Worm (Caenorhabditis elegans) whole organism, late embryonic: ENCODE results near the gene sad-1.

Source experiments
- C38D4.7 ChIP-seq: fragments of 200-800 bp; sonication (Bioruptor generic); optimal IDR thresholded peaks from 2 replicates; lab custom pipeline; 2018; ENCODE audit warnings: mild to moderate bottlenecking, missing genetic modification characterization, moderate library complexity, missing compliant biosample characterization
- ceh-18 ChIP-seq: sonication (generic microtip); optimal IDR thresholded peaks from 2 replicates; lab custom pipeline; 2016; ENCODE audit warnings: missing genetic modification characterization, missing compliant biosample characterization
- ceh-19 ChIP-seq: fragments of 200-800 bp; sonication (Bioruptor generic); optimal IDR thresholded peaks from 2 replicates; lab custom pipeline; 2018; ENCODE audit warnings: mild to moderate bottlenecking, missing genetic modification characterization, missing compliant biosample characterization
- ceh-2 ChIP-seq: sonication (generic microtip); optimal IDR thresholded peaks from 2 replicates; lab custom pipeline; 2016; ENCODE audit warnings: missing genotype, missing genetic modification characterization, missing compliant biosample characterization
- ceh-22 ChIP-seq: sonication (generic microtip); optimal IDR thresholded peaks from 2 replicates; lab custom pipeline; 2017; ENCODE audit warnings: missing biosample characterization, missing genetic modification characterization
- ceh-31 ChIP-seq: sonication (generic microtip); optimal IDR thresholded peaks from 2 replicates; lab custom pipeline; 2016; ENCODE audit warnings: missing genetic modification characterization, missing compliant biosample characterization
- ceh-34 ChIP-seq: sonication (generic microtip); optimal IDR thresholded peaks from 2 replicates; lab custom pipeline; 2016; ENCODE audit warnings: mild to moderate bottlenecking, missing genetic modification characterization, missing compliant biosample characterization
- ceh-45 ChIP-seq: fragments of 200-800 bp; sonication (Bioruptor generic); IDR thresholded peaks from 2 replicates; pipeline ENCODE4 v1.3.6; 2022; ENCODE audit warnings: missing genetic modification reagents, missing genetic modification characterization, missing compliant biosample characterization
- ceh-48 ChIP-seq: sonication (generic microtip); optimal IDR thresholded peaks from 2 replicates; lab custom pipeline; 2016; ENCODE audit warnings: missing genetic modification characterization, inconsistent platforms, missing compliant biosample characterization
- ceh-9 ChIP-seq: sonication (generic microtip); optimal IDR thresholded peaks from 2 replicates; lab custom pipeline; 2016; ENCODE audit warnings: mild to moderate bottlenecking, missing genetic modification characterization, inconsistent platforms, missing compliant biosample characterization
- dve-1 ChIP-seq: sonication (generic microtip); optimal IDR thresholded peaks from 2 replicates; lab custom pipeline; 2017; ENCODE audit warnings: antibody characterized with exemption, mild to moderate bottlenecking, missing genetic modification characterization, missing compliant biosample characterization
- elt-2 ChIP-seq: sonication (generic microtip); optimal IDR thresholded peaks from 2 replicates; lab custom pipeline; 2016; ENCODE audit warnings: missing genetic modification reagents, missing genetic modification characterization, missing compliant biosample characterization
- ets-4 ChIP-seq: sonication (generic microtip); optimal IDR thresholded peaks from 2 replicates; lab custom pipeline; 2016; ENCODE audit warnings: missing genetic modification characterization, missing compliant biosample characterization
- eyg-1 ChIP-seq: sonication (generic microtip); optimal IDR thresholded peaks from 2 replicates; lab custom pipeline; 2016; ENCODE audit warnings: missing genotype, missing genetic modification characterization, missing compliant biosample characterization
- fax-1 ChIP-seq: sonication (generic microtip); optimal IDR thresholded peaks from 2 replicates; lab custom pipeline; 2016; ENCODE audit warnings: missing genotype, missing genetic modification characterization, missing compliant biosample characterization
- fkh-10 ChIP-seq: fragments of 150-350 bp; optimal IDR thresholded peaks from 2 replicates; lab custom pipeline; 2014; ENCODE audit warnings: missing biosample characterization, missing genetic modification reagents, missing genetic modification characterization
- gmeb-2 ChIP-seq: sonication (generic microtip); optimal IDR thresholded peaks from 2 replicates; lab custom pipeline; 2016; ENCODE audit warnings: missing genetic modification characterization, inconsistent platforms, missing compliant biosample characterization
- hlh-13 ChIP-seq: fragments of 200-800 bp; sonication (Bioruptor generic); optimal IDR thresholded peaks from 2 replicates; lab custom pipeline; 2018; ENCODE audit warnings: mild to moderate bottlenecking, missing genetic modification characterization, missing compliant biosample characterization
- hlh-15 ChIP-seq: sonication (generic microtip); optimal IDR thresholded peaks from 2 replicates; lab custom pipeline; 2016; ENCODE audit warnings: missing genetic modification characterization, missing compliant biosample characterization
- hlh-30 ChIP-seq: sonication (generic microtip); optimal IDR thresholded peaks from 2 replicates; lab custom pipeline; 2017; ENCODE audit warnings: antibody characterized with exemption, missing genetic modification characterization, missing compliant biosample characterization; ENCODE audit not compliant: insufficient read depth
- hlh-8 ChIP-seq: sonication (generic microtip); optimal IDR thresholded peaks from 2 replicates; lab custom pipeline; 2016; ENCODE audit warnings: missing genotype, missing genetic modification characterization, missing compliant biosample characterization
- lin-11 ChIP-seq: fragments of 200-800 bp; sonication (Bioruptor generic); optimal IDR thresholded peaks from 2 replicates; lab custom pipeline; 2018; ENCODE audit warnings: mild to moderate bottlenecking, missing genetic modification characterization, missing compliant biosample characterization
- nfya-1 ChIP-seq: sonication (generic microtip); optimal IDR thresholded peaks from 2 replicates; lab custom pipeline; 2017; ENCODE audit warnings: missing genetic modification characterization, mild to moderate bottlenecking, missing compliant biosample characterization, antibody characterized with exemption, moderate library complexity
- nhr-232 ChIP-seq: sonication (generic microtip); optimal IDR thresholded peaks from 2 replicates; lab custom pipeline; 2016; ENCODE audit warnings: missing genetic modification characterization, missing compliant biosample characterization
- pag-3 ChIP-seq: sonication (generic microtip); optimal IDR thresholded peaks from 2 replicates; lab custom pipeline; 2016; ENCODE audit warnings: missing compliant biosample characterization, missing genetic modification characterization, borderline replicate concordance
- pax-1 ChIP-seq: fragments of 150-350 bp; optimal IDR thresholded peaks from 2 replicates; lab custom pipeline; 2014; ENCODE audit warnings: missing biosample characterization, missing genetic modification characterization
- pha-4 ChIP-seq: fragments of 150-350 bp; optimal IDR thresholded peaks from 2 replicates; lab custom pipeline; 2018; ENCODE audit warnings: missing biosample characterization, missing genetic modification reagents, missing genetic modification characterization
- pros-1 ChIP-seq: fragments of 150-350 bp; optimal IDR thresholded peaks from 2 replicates; lab custom pipeline; 2014; ENCODE audit warnings: missing biosample characterization, missing genetic modification reagents, missing genetic modification characterization
- ref-2 ChIP-seq: sonication (generic microtip); optimal IDR thresholded peaks from 2 replicates; lab custom pipeline; 2016; ENCODE audit warnings: missing genetic modification characterization, missing compliant biosample characterization
- rnt-1 ChIP-seq: sonication (generic microtip); optimal IDR thresholded peaks from 2 replicates; lab custom pipeline; 2016; ENCODE audit warnings: missing genetic modification characterization, missing compliant biosample characterization
- sdc-2 ChIP-seq: sonication (generic microtip); optimal IDR thresholded peaks from 2 replicates; lab custom pipeline; 2016; ENCODE audit warnings: missing genotype, missing genetic modification characterization, missing compliant biosample characterization
- sox-2 ChIP-seq: fragments of 200-800 bp; sonication (Bioruptor generic); IDR thresholded peaks from 2 replicates; pipeline ENCODE4 v1.3.6; 2022; ENCODE audit warnings: missing genetic modification reagents, missing genetic modification characterization, missing compliant biosample characterization
- sox-4 ChIP-seq: sonication (generic microtip); optimal IDR thresholded peaks from 2 replicates; lab custom pipeline; 2017; ENCODE audit warnings: mild to moderate bottlenecking, missing genetic modification characterization, inconsistent platforms, missing compliant biosample characterization
- syd-9 ChIP-seq: sonication (generic microtip); optimal IDR thresholded peaks from 2 replicates; lab custom pipeline; 2016; ENCODE audit warnings: mild to moderate bottlenecking, missing genetic modification characterization, moderate library complexity, missing compliant biosample characterization
- tbx-2 ChIP-seq: sonication (generic microtip); optimal IDR thresholded peaks from 2 replicates; lab custom pipeline; 2016; ENCODE audit warnings: missing genetic modification characterization, missing compliant biosample characterization
- unc-42 ChIP-seq: sonication (generic microtip); optimal IDR thresholded peaks from 2 replicates; lab custom pipeline; 2016; ENCODE audit warnings: missing genotype, missing genetic modification characterization, missing compliant biosample characterization
- unc-55 ChIP-seq: sonication (generic microtip); optimal IDR thresholded peaks from 2 replicates; lab custom pipeline; 2017; ENCODE audit warnings: missing biosample characterization, missing genetic modification reagents, missing genetic modification characterization

Gene sad-1

DNA sequence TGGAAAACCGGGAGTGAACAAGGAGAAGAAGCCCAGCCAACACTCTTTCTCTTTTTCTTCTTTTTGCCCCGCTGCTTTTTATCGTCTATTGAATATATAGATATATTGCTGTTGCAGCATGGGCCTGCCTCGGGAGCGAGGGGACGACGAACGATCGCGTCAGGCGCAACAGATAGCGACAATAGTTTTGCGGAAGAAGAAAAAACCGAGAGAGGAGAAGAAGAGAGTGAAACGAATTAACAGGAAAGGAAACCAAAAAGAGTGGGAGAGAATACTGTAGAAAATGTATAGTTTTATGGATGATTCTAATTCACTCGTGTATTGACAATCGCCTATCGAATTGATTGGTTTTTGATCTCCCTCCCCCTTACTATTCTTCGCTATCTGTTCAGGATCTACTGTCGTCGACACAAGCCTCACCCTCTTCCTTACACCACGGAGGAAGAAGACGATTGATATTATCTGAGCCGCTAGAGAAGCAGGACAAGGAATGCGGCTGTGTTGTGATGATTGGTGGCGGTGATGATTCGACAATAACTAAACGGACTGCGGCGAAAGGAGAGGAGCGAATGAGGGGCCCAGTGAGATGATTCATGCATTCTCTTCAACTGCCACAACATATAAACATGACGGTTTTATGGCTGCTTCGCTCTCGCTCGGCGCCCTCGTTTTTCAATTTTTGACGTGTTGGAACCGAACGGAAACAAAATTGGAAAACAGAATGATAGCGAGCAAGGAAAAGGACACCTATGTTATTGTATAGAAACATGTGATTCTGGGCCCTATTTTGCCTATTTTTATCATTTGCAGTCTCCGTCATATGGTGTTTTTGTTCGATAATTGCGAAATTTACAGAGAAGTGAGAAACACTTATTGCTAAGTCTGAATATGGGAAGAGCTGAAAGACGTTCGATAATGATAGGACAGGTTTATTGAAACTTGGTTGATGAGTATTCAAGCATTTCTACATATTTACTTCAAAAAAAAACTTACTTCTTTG lies 26.1 kb upstream of the sad-1 start:
- TF ChIP-seq nfya-1: peak; percentile 66
- no peak for TF ChIP-seq ceh-34 (tag; lab: Kevin White, UChicago)
- TF ChIP-seq ceh-19 (GFP tag; lab: Kevin White, UChicago): no peak
- no peak for TF ChIP-seq ref-2
- no peak for TF ChIP-seq hlh-8 (tag; lab: Kevin White, UChicago)
- TF ChIP-seq unc-55: peak; percentile 45

DNA sequence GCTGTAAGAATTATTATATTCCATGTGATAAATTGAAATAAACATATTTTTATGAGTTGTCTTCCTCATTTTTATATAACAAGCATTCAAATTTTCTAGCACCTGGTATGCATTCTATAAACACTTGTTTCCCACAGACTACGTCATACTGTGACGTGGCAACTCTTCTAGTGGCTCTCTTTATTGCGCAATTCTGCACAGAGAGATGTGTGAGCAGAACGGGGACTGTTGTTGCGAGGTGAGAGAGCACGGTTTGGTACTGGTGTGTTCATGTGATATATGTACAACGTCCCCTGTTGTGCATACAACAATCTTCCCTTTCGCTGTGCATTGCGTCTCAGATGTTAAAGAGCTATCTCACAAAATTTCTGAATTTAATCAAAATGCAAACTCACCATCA lies 24.6 kb upstream of the sad-1 start:
- TF ChIP-seq hlh-30: peak; percentile 16
- no peak for TF ChIP-seq fax-1 (tag; lab: Kevin White, UChicago)

DNA sequence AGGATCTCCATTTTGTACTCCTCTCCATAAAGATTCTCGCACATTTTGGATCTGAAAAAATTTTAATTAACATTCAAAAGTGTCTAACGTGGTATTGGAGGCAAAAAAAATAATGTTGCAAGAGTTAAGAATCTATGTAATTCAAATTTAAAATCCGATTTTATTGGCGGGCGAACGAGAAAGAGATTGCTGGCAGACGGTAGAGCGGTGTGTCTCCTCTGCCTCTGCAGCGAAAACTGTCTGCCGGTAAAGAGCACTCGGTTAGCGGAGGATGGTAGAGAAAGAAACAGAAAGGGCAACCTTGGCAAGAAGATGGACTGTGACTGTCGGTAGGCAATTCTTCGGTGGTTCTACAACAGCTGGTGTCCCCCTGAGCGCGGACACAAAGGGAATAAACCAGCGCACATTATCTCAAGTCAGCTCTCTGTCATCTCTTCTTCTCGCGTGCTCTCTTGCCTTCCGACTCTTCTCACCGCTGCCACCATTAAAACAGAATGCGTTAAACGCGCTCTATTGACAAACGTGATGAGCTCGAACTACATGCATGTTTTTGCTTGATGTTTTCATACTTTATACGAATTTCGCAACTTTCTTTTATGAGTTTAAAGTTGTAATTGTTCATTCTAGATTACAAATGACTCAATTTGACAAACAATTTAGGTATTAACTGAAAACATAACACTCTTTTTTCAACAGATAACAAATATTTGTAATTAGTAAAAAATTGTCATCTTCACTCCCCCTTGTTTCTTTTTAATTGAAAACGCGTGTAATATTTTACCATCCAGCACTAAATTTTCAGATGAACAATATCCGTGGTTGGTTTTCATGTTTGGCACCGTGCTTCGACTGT lies 18.6 kb upstream of the sad-1 start, which contains the start of the genes cdk-4 and F18H3.1:
Gene cdk-4, minus strand, starts transcription at position 51 of the 853 bp plus-strand sequence.
Gene F18H3.1, plus strand, starts transcription at position 803 of the 853 bp plus-strand sequence.
- TF ChIP-seq sox-2 (GFP tag; lab: Robert Waterston, UW) (peak; percentile 39), C38D4.7 (GFP tag; lab: Kevin White, UChicago) (no peak), ceh-34 (tag; lab: Kevin White, UChicago) (peak; percentile 4), hlh-13 (GFP tag; lab: Kevin White, UChicago) (no peak), ceh-31 (tag; lab: Kevin White, UChicago) (peak; percentile 66), unc-55 (peak; percentile 60), ref-2 (peak; percentile 75), ceh-22 (peak; percentile 4), sdc-2 (tag; lab: Kevin White, UChicago) (peak; percentile 84), hlh-8 (tag; lab: Kevin White, UChicago) (no peak), tbx-2 (tag; lab: Kevin White, UChicago) (peak; percentile 73), nfya-1 (peak; percentile 41), ceh-45 (GFP tag; lab: Robert Waterston, UW) (no peak), elt-2 (peak; percentile 19), hlh-30 (peak; percentile 23), pag-3 (no peak), unc-42 (tag; lab: Kevin White, UChicago) (peak; percentile 16)

ce11 chrX:13514384-13514783 lies 13.9 kb upstream of the sad-1 start:
- peak; percentile 65 for TF ChIP-seq ceh-31 (tag; lab: Kevin White, UChicago)
- peak; percentile 5 for TF ChIP-seq rnt-1
- peak; percentile 61 for TF ChIP-seq unc-42 (tag; lab: Kevin White, UChicago)
- peak; percentile 24 for TF ChIP-seq ref-2
- peak; percentile 55 for TF ChIP-seq ceh-48 (tag; lab: Kevin White, UChicago)
- no peak for TF ChIP-seq nhr-232
- peak; percentile 19 for TF ChIP-seq elt-2
- peak; percentile 98 for TF ChIP-seq sdc-2 (tag; lab: Kevin White, UChicago)
- peak; percentile 13 for TF ChIP-seq nfya-1
- peak; percentile 0 for TF ChIP-seq ceh-2
- no peak for TF ChIP-seq hlh-13 (GFP tag; lab: Kevin White, UChicago)
- no peak for TF ChIP-seq fkh-10 (GFP tag; lab: Kevin White, UChicago)

DNA sequence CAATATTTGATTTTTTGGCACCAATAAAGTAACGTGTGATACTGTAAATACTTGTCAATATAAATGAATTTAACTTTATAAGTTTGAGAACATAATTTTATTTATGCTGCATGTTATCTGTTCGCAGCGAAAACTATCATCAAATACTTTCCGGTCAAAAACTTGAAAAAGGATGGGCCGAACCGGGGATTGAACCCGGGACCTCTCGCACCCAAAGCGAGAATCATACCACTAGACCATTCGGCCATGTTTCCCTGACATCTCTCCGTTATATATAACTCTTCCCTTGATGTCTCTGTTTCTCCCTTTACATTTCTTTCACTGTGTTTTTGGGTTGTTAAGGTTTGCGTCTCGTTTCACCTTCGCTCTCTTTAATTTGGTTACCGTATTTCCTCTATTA lies 11.3 kb upstream of the sad-1 start:
- peak; percentile 42 for TF ChIP-seq ceh-2
- TF ChIP-seq ceh-48 (tag; lab: Kevin White, UChicago): peak; percentile 48
- TF ChIP-seq elt-2: peak; percentile 78
- no peak for TF ChIP-seq ets-4 (tag; lab: Kevin White, UChicago)
- TF ChIP-seq hlh-15 (tag; lab: Kevin White, UChicago): peak; percentile 46
- peak; percentile 44 for TF ChIP-seq eyg-1 (tag; lab: Kevin White, UChicago)
- TF ChIP-seq ceh-34 (tag; lab: Kevin White, UChicago): peak; percentile 23
- TF ChIP-seq syd-9: peak; percentile 60
- TF ChIP-seq ceh-9: peak; percentile 50
- peak; percentile 24 for TF ChIP-seq dve-1 (tag; lab: Kevin White, UChicago)
- peak; percentile 79 for TF ChIP-seq gmeb-2 (tag; lab: Kevin White, UChicago)
- no peak for TF ChIP-seq pax-1
- peak; percentile 42 for TF ChIP-seq hlh-13 (GFP tag; lab: Kevin White, UChicago)
- TF ChIP-seq pros-1 (tag; lab: Kevin White, UChicago): no peak
- TF ChIP-seq ref-2: peak; percentile 74
- TF ChIP-seq ceh-31 (tag; lab: Kevin White, UChicago): peak; percentile 23
- TF ChIP-seq unc-55: no peak
- no peak for TF ChIP-seq pha-4 (tag; lab: Kevin White, UChicago)
- TF ChIP-seq lin-11 (tag; lab: Kevin White, UChicago): peak; percentile 64
- peak; percentile 63 for TF ChIP-seq nfya-1
- peak; percentile 60; the same call in 1 of the 2 replicates for TF ChIP-seq ceh-45 (GFP tag; lab: Robert Waterston, UW)
- peak; percentile 27 for TF ChIP-seq ceh-18
- TF ChIP-seq sox-4 (tag; lab: Kevin White, UChicago): peak; percentile 83
- TF ChIP-seq rnt-1: peak; percentile 57
- TF ChIP-seq sdc-2 (tag; lab: Kevin White, UChicago): peak; percentile 94
